Worm (Caenorhabditis elegans) whole organism, L4 larva: Measurements from ENCODE around the gene srlf-27.

Source experiments
- D1046.2 ChIP-seq: fragments of 200-800 bp; sonication (Bioruptor generic); IDR thresholded peaks from 2 replicates; pipeline ENCODE4 v1.3.6; 2022; ENCODE audit warnings: missing genetic modification characterization, missing compliant biosample characterization
- aha-1 ChIP-seq: fragments of 150-350 bp; peaks from one replicate; lab custom pipeline; 2014; ENCODE audit warnings: missing biosample characterization, missing genetic modification characterization
- ama-1 ChIP-seq: fragments of 150-350 bp; optimal IDR thresholded peaks from 2 replicates; lab custom pipeline; 2014; ENCODE audit warnings: inconsistent platforms, mixed read lengths
- attf-4 ChIP-seq: sonication (generic microtip); optimal IDR thresholded peaks from 3 replicates; lab custom pipeline; 2017; ENCODE audit warnings: missing biosample characterization, missing genetic modification characterization
- ceh-20 ChIP-seq: fragments of 200-800 bp; sonication (Bioruptor generic); IDR thresholded peaks from 2 replicates; pipeline ENCODE4 v1.3.6; 2022; ENCODE audit warnings: missing genetic modification reagents, missing genetic modification characterization, missing compliant biosample characterization
- ceh-82 ChIP-seq: sonication (generic microtip); optimal IDR thresholded peaks from 2 replicates; lab custom pipeline; 2017; ENCODE audit warnings: missing biosample characterization, missing genetic modification characterization
- ctbp-1 ChIP-seq: fragments of 200-800 bp; sonication (Bioruptor generic); IDR thresholded peaks from 2 replicates; pipeline ENCODE4 v1.3.6; 2022; ENCODE audit warnings: missing genetic modification reagents, missing genetic modification characterization, missing compliant biosample characterization
- daf-12 ChIP-seq: fragments of 150-350 bp; optimal IDR thresholded peaks from 2 replicates; lab custom pipeline; 2014; ENCODE audit warnings: missing biosample characterization, missing genetic modification reagents, missing genetic modification characterization
- daf-19 ChIP-seq: fragments of 200-800 bp; sonication (Bioruptor generic); conservative IDR thresholded peaks from 2 replicates; pipeline ENCODE4 v1.3.6; 2022; ENCODE audit warnings: missing genetic modification characterization, missing compliant biosample characterization
- daf-8 ChIP-seq: fragments of 200-800 bp; sonication (Bioruptor generic); IDR thresholded peaks from 2 replicates; pipeline ENCODE4 v1.3.6; 2022; ENCODE audit warnings: missing genetic modification characterization, missing compliant biosample characterization
- dmd-8 ChIP-seq: fragments of 200-800 bp; sonication (Bioruptor generic); IDR thresholded peaks from 2 replicates; pipeline ENCODE4 v1.3.6; 2022; ENCODE audit warnings: missing genetic modification characterization, missing compliant biosample characterization
- dve-1 ChIP-seq: sonication (generic microtip); optimal IDR thresholded peaks from 2 replicates; lab custom pipeline; 2017; ENCODE audit warnings: antibody characterized with exemption, mild to moderate bottlenecking, missing genetic modification characterization, missing compliant biosample characterization; ENCODE audit not compliant: insufficient read depth
- egl-43 ChIP-seq: fragments of 200-800 bp; sonication (Bioruptor generic); IDR thresholded peaks from 2 replicates; pipeline ENCODE4 v1.3.6; 2022; ENCODE audit warnings: missing genetic modification reagents, missing genetic modification characterization, missing compliant biosample characterization
- fkh-10 ChIP-seq: fragments of 150-350 bp; optimal IDR thresholded peaks from 2 replicates; lab custom pipeline; 2014; ENCODE audit warnings: missing biosample characterization, missing genetic modification reagents, missing genetic modification characterization
- hlh-11 ChIP-seq: fragments of 200-800 bp; sonication (Bioruptor generic); optimal IDR thresholded peaks from 2 replicates; lab custom pipeline; 2018; ENCODE audit warnings: mild to moderate bottlenecking, missing genetic modification characterization, missing compliant biosample characterization
- hlh-30 ChIP-seq: sonication (generic microtip); optimal IDR thresholded peaks from 2 replicates; lab custom pipeline; 2017; ENCODE audit warnings: antibody characterized with exemption, mild to moderate bottlenecking, missing genetic modification characterization, missing compliant biosample characterization; ENCODE audit not compliant: insufficient read depth
- hmg-1.1 ChIP-seq: fragments of 200-800 bp; sonication (Bioruptor generic); IDR thresholded peaks from 2 replicates; pipeline ENCODE4 v1.3.6; 2022; ENCODE audit warnings: missing genetic modification reagents, missing genetic modification characterization, missing compliant biosample characterization
- lin-1 ChIP-seq: fragments of 200-800 bp; sonication (Bioruptor generic); IDR thresholded peaks from 2 replicates; pipeline ENCODE4 v1.3.6; 2022; ENCODE audit warnings: missing genetic modification reagents, missing genetic modification characterization, missing compliant biosample characterization
- lin-29 ChIP-seq: fragments of 200-800 bp; sonication (Bioruptor generic); IDR thresholded peaks from 2 replicates; pipeline ENCODE4 v1.3.6; 2022; ENCODE audit warnings: missing genetic modification reagents, missing genetic modification characterization, missing compliant biosample characterization
- mdl-1 ChIP-seq, 2 experiments: fragments of 150-350 bp in 1 of 2; sonication (generic microtip) in 1 of 2; optimal IDR thresholded peaks; 2 replicates each; lab custom pipeline; 2014 to 2017; ENCODE audit warnings: missing biosample characterization in 2 of 2, missing genetic modification characterization in 2 of 2
- mep-1 ChIP-seq: fragments of 150-350 bp; sonication (generic microtip); optimal IDR thresholded peaks from 3 replicates; lab custom pipeline; 2014; ENCODE audit warnings: missing biosample characterization, missing genetic modification characterization
- mes-2 ChIP-seq: sonication (generic microtip); optimal IDR thresholded peaks from 2 replicates; lab custom pipeline; 2016; ENCODE audit warnings: missing genotype, mild to moderate bottlenecking, missing genetic modification characterization, missing compliant biosample characterization; ENCODE audit not compliant: poor library complexity, severe bottlenecking
- mxl-3 ChIP-seq: fragments of 200-800 bp; sonication (Bioruptor generic); optimal IDR thresholded peaks from 2 replicates; lab custom pipeline; 2018; ENCODE audit warnings: mild to moderate bottlenecking, missing genetic modification characterization, missing compliant biosample characterization
- nhr-11 ChIP-seq: fragments of 150-350 bp; optimal IDR thresholded peaks from 2 replicates; lab custom pipeline; 2014; ENCODE audit warnings: missing biosample characterization, missing genetic modification characterization
- nhr-111 ChIP-seq: fragments of 200-800 bp; sonication (Bioruptor generic); optimal IDR thresholded peaks from 2 replicates; lab custom pipeline; 2018; ENCODE audit warnings: mild to moderate bottlenecking, missing genetic modification characterization, missing compliant biosample characterization
- nhr-237 ChIP-seq: sonication (generic microtip); optimal IDR thresholded peaks from 2 replicates; lab custom pipeline; 2017; ENCODE audit warnings: missing biosample characterization, missing genetic modification characterization
- nhr-28 ChIP-seq: fragments of 150-350 bp; optimal IDR thresholded peaks from 2 replicates; lab custom pipeline; 2014; ENCODE audit warnings: missing biosample characterization, missing genetic modification characterization
- nhr-6 ChIP-seq: fragments of 150-350 bp; optimal IDR thresholded peaks from 2 replicates; lab custom pipeline; 2014; ENCODE audit warnings: missing biosample characterization, missing genetic modification characterization
- pqm-1 ChIP-seq: sonication (generic microtip); optimal IDR thresholded peaks from 2 replicates; lab custom pipeline; 2017; ENCODE audit warnings: missing biosample characterization, missing genetic modification characterization
- rbr-2 ChIP-seq: sonication (generic microtip); optimal IDR thresholded peaks from 2 replicates; lab custom pipeline; 2016; ENCODE audit warnings: missing genotype, missing genetic modification characterization, missing compliant biosample characterization
- set-16 ChIP-seq: fragments of 200-800 bp; sonication (Bioruptor generic); IDR thresholded peaks from 2 replicates; pipeline ENCODE4 v1.3.6; 2022; ENCODE audit warnings: missing genetic modification reagents, missing genetic modification characterization, missing compliant biosample characterization
- spr-1 ChIP-seq: sonication (generic microtip); optimal IDR thresholded peaks from 2 replicates; lab custom pipeline; 2016; ENCODE audit warnings: mild to moderate bottlenecking, missing genetic modification characterization, missing compliant biosample characterization
- spr-3 ChIP-seq: fragments of 200-800 bp; sonication (Bioruptor generic); optimal IDR thresholded peaks from 2 replicates; lab custom pipeline; 2018; ENCODE audit warnings: mild to moderate bottlenecking, missing genetic modification characterization, missing compliant biosample characterization
- unc-39 ChIP-seq: sonication (generic microtip); optimal IDR thresholded peaks from 2 replicates; lab custom pipeline; 2017; ENCODE audit warnings: missing biosample characterization, missing genetic modification characterization
- unc-62 ChIP-seq, 3 experiments: fragments of 150-350 bp in 1 of 3; sonication (generic microtip); optimal IDR thresholded peaks in 2 of 3; peaks in 1 of 3; 1 replicate in 1 of 3; 2 replicates in 2 of 3; lab custom pipeline; 2014 to 2017; ENCODE audit warnings: missing biosample characterization in 3 of 3, missing genetic modification characterization in 3 of 3, missing genetic modification reagents in 3 of 3, missing genotype in 1 of 3
- vab-7 ChIP-seq: fragments of 200-800 bp; sonication (Bioruptor generic); IDR thresholded peaks from 2 replicates; pipeline ENCODE4 v1.3.6; 2022; ENCODE audit warnings: missing genetic modification reagents, missing genetic modification characterization, missing compliant biosample characterization

The srlf-27 gene

DNA sequence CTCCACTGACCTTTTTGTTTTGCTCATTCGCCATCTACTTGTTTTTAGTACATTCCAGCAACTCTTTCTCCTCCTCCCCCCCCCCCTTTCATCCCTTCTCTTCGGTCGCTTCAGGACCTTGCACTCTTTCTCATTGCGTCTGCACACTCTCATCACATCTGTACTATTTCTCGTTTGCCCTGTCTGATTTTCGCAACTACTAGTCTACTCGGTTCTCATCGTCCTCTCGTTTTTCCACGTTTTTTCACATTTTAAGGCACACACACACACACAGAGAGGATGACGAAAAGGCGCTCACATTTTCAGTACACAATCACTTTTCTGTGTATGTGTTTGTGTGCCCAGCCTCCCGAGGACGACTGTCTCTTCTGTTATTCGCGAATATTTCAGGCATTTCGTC, 17.0 kb upstream of the srlf-27 start (continued):
- TF ChIP-seq egl-43 (GFP tag; lab: Robert Waterston, UW) (peak; percentile 49; the same call in 1 of the 2 replicates), pqm-1 (tag; lab: Kevin White, UChicago) (peak; percentile 16), spr-3 (GFP tag; lab: Kevin White, UChicago) (no peak), nhr-111 (GFP tag; lab: Kevin White, UChicago) (no peak), vab-7 (0 out of 2 replicates have a peak, but pooled peaks have one; percentile 14), nhr-6 (tag; lab: Kevin White, UChicago) (peak; percentile 11), aha-1 (tag; lab: Kevin White, UChicago) (peak; percentile 87), dve-1 (tag; lab: Kevin White, UChicago) (peak; percentile 60), nhr-11 (peak; percentile 74), fkh-10 (GFP tag; lab: Kevin White, UChicago) (no peak), hlh-11 (tag; lab: Kevin White, UChicago) (peak; percentile 68), unc-62 (GFP tag; optimal IDR thresholded peaks at IDR 0.05 in 1 of 2; lab: Kevin White, UChicago) (peak in 1 of 2 experiments; percentile 93), unc-62 (tag; optimal IDR thresholded peaks at IDR 0.05; lab: Kevin White, UChicago) (no peak), ctbp-1 (GFP tag; lab: Robert Waterston, UW) (0 out of 2 replicates have a peak, but pooled peaks have one; percentile 22), daf-19 (GFP tag; lab: Robert Waterston, UW) (no peak), nhr-237 (tag; lab: Kevin White, UChicago) (no peak), hmg-1.1 (GFP tag; lab: Robert Waterston, UW) (peak; percentile 68), unc-39 (tag; lab: Kevin White, UChicago) (no peak), nhr-28 (tag; lab: Kevin White, UChicago) (peak; percentile 56), mxl-3 (peak; percentile 37), mes-2 (tag; lab: Kevin White, UChicago) (peak; percentile 35), lin-29 (no peak), ama-1 (lab: Kevin White, UChicago) (peak; percentile 22), ceh-20 (GFP tag; lab: Robert Waterston, UW) (no peak), attf-4 (tag; lab: Kevin White, UChicago) (no peak)

DNA sequence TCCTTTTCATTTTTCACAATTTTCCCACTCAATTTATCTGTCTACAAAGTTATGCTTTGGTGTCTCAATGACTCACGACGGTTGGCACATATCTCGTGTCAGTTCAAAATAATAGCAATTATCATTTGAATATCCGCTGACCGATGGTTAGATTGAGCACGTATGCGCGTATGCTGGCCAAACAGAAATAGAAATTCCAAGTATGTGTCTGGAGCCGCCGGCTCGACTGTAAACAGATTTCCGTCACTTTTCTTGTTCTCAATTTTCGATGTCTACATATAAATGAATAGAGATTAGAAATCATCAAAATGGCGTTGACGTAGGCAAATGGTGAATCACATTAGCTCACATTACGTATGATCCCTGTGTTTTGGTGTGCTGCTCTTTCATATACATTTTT, 16.4 kb upstream of the srlf-27 start:
- TF ChIP-seq set-16 (peak; percentile 18; the same call in 1 of the 2 replicates), dmd-8 (GFP tag; lab: Robert Waterston, UW) (no peak), D1046.2 (GFP tag; lab: Robert Waterston, UW) (0 out of 2 replicates have a peak, but pooled peaks have one; percentile 6), spr-3 (GFP tag; lab: Kevin White, UChicago) (no peak), daf-8 (GFP tag; lab: Robert Waterston, UW) (no peak), unc-62 (GFP tag; optimal IDR thresholded peaks at IDR 0.05 in 1 of 2; lab: Kevin White, UChicago) (peak in 1 of 2 experiments; percentile 71), unc-62 (tag; optimal IDR thresholded peaks at IDR 0.05; lab: Kevin White, UChicago) (no peak)

DNA sequence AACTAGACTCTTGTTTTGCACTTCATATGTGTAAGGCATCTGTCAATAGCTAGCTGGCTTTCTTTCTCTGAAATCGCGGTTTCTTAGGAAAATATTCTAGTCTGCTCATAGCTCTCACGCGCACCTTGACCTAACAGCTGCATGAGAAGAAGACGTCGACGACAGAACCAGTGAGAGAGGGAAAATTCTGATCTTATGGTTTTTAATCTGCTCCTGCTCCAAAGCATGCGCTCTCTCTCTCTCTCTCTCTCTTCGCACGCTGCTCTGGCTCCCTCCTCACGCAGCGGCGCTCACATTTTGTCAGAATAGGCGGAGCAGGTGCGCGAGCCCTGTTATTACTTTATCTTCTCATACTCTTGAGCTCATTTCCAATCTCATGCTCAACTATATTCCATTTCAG, 15.4 kb upstream of the srlf-27 start:
- TF ChIP-seq spr-1 (tag; lab: Kevin White, UChicago) (peak; percentile 14), nhr-11 (peak; percentile 82), unc-62 (GFP tag; optimal IDR thresholded peaks at IDR 0.05 in 1 of 2; lab: Kevin White, UChicago) (peak in 1 of 2 experiments; percentile 27), unc-62 (tag; optimal IDR thresholded peaks at IDR 0.05; lab: Kevin White, UChicago) (no peak), rbr-2 (tag; lab: Kevin White, UChicago) (peak; percentile 22), daf-12 (tag; lab: Kevin White, UChicago) (no peak), hlh-30 (tag; lab: Kevin White, UChicago) (peak; percentile 74), egl-43 (GFP tag; lab: Robert Waterston, UW) (0 out of 2 replicates have a peak, but pooled peaks have one; percentile 35), mep-1 (tag; lab: Kevin White, UChicago) (peak; percentile 17), lin-1 (GFP tag; lab: Robert Waterston, UW) (no peak), ceh-82 (no peak), mdl-1 (tag; optimal IDR thresholded peaks at IDR 0.05; lab: Kevin White, UChicago) (peak in 1 of 2 experiments; percentile 36), set-16 (peak; percentile 66)
